Worm (Caenorhabditis elegans): ENCODE results near the gene Y57G11B.3.

Y57G11B.3 gene

ce11 chrIV:14620543-14620942, 46.4 kb upstream of the Y57G11B.3 start:
- TF ChIP-seq nhr-28 (tag; optimal IDR thresholded peaks at IDR 0.05) (peak; percentile 56), ceh-62 (tag; optimal IDR thresholded peaks at IDR 0.05) (no peak), pha-4 (GFP tag; IDR thresholded peaks at IDR 0.05) (no peak), pha-4 (tag; optimal IDR thresholded peaks at IDR 0.05) (peak; percentile 13), daf-8 (GFP tag; IDR thresholded peaks at IDR 0.05) (no peak), mdt-29 (GFP tag; IDR thresholded peaks at IDR 0.05) (no peak), F26F4.8 (GFP tag; conservative IDR thresholded peaks at IDR 0.05) (no peak), nhr-10 (tag; optimal IDR thresholded peaks at IDR 0.05) (no peak), nhr-102 (tag; optimal IDR thresholded peaks at IDR 0.05) (no peak), mes-2 (tag; optimal IDR thresholded peaks at IDR 0.05; ENCODE audit: poor library complexity, severe bottlenecking) (peak; percentile 35), ama-1 (optimal IDR thresholded peaks at IDR 0.05) (peak; percentile 22), D1046.2 (GFP tag; IDR thresholded peaks at IDR 0.05) (no peak), zfp-3 (GFP tag; conservative IDR thresholded peaks at IDR 0.05) (no peak), ctbp-1 (GFP tag; IDR thresholded peaks at IDR 0.05) (0 out of 2 replicates have a peak, but pooled peaks have one; percentile 22), ceh-20 (GFP tag; IDR thresholded peaks at IDR 0.05) (no peak), zip-11 (GFP tag; IDR thresholded peaks at IDR 0.05) (no peak), vab-7 (GFP tag; IDR thresholded peaks at IDR 0.05) (0 out of 2 replicates have a peak, but pooled peaks have one; percentile 14), set-16 (GFP tag; IDR thresholded peaks at IDR 0.05) (no peak), php-3 (GFP tag; IDR thresholded peaks at IDR 0.05) (no peak), mxl-3 (GFP tag; optimal IDR thresholded peaks at IDR 0.05) (peak; percentile 37), nhr-11 (tag; optimal IDR thresholded peaks at IDR 0.05) (peak; percentile 74), mep-1 (tag; optimal IDR thresholded peaks at IDR 0.05) (peak; percentile 51), egl-43 (GFP tag; IDR thresholded peaks at IDR 0.05) (peak; percentile 49; the same call in 1 of the 2 replicates), aha-1 (tag) (peak; percentile 87), hif-1 (tag; optimal IDR thresholded peaks at IDR 0.05) (peak in 1 of 2 experiments; percentile 41), dmd-6 (GFP tag; IDR thresholded peaks at IDR 0.05) (peak; percentile 49), T20F7.1 (GFP tag; optimal IDR thresholded peaks at IDR 0.05) (no peak), nhr-25 (tag; optimal IDR thresholded peaks at IDR 0.05; ENCODE audit: borderline replicate concordance, insufficient read depth) (no peak), aly-2 (tag; optimal IDR thresholded peaks at IDR 0.05) (no peak), ceh-82 (tag; optimal IDR thresholded peaks at IDR 0.05) (no peak), lsy-2 (tag; optimal IDR thresholded peaks at IDR 0.05) (peak; percentile 45 to 54), hlh-11 (tag; optimal IDR thresholded peaks at IDR 0.05) (peak; percentile 68), saeg-2 (GFP tag; IDR thresholded peaks at IDR 0.05) (no peak), rbr-2 (tag; optimal IDR thresholded peaks at IDR 0.05) (peak; percentile 51), nhr-6 (tag; optimal IDR thresholded peaks at IDR 0.05) (peak; percentile 11), daf-16 (GFP tag; optimal IDR thresholded peaks at IDR 0.05) (peak in 1 of 2 experiments; percentile 87), daf-16 (tag; optimal IDR thresholded peaks at IDR 0.05) (peak; percentile 84), hlh-30 (tag; optimal IDR thresholded peaks at IDR 0.05; ENCODE audit: insufficient read depth) (peak; percentile 70), madf-9 (GFP tag; conservative IDR thresholded peaks at IDR 0.05) (no peak), mdl-1 (tag; optimal IDR thresholded peaks at IDR 0.05) (peak; percentile 15 to 76), unc-62 (GFP tag; optimal IDR thresholded peaks at IDR 0.05 in 1 of 2) (peak in 1 of 2 experiments; percentile 93), unc-62 (tag; optimal IDR thresholded peaks at IDR 0.05) (no peak), dve-1 (tag; optimal IDR thresholded peaks at IDR 0.05; ENCODE audit: insufficient read depth) (peak; percentile 60), pqm-1 (tag; optimal IDR thresholded peaks at IDR 0.05) (peak; percentile 16), cey-2 (tag; optimal IDR thresholded peaks at IDR 0.05; ENCODE audit: borderline replicate concordance, insufficient read depth) (no peak), fos-1 (tag; optimal IDR thresholded peaks at IDR 0.05) (no peak), hmg-1.1 (GFP tag; IDR thresholded peaks at IDR 0.05) (peak; percentile 68), ztf-7 (tag; optimal IDR thresholded peaks at IDR 0.05) (peak; percentile 19)

Data from whole organism, L4 larva.